Fruit fly (Drosophila melanogaster): Measurements from ENCODE around the gene Obp69a.

Obp69a gene

DNA sequence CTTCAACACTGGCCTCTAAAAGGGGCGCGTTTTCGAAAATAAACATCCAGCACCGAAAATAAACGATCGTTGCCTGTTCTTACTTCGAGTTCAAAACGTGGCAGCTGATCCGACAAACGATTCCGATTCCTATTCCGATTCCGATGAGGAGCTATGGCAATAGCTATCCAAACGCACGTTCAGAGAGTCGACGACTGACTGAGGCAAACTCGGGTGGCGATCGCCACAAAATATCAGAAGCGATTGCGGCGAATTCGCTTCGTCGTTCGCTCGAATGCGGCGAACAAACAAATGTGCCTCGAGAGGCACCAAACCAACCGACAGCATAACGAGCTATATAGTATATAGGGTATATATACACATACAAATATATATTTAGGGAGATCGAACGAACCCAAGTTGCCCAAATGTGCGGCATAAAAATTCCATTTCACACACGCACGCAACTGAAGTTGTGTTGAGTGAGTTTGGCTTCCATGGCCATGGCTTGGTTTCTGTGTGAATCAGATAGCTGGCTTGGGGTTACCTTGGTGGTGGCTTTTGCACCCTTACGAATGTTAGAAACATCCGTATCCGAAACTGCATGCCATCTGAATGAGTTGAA is 4.6 kb upstream of the Obp69a start, which contains the start of gene Ncc69 (continued):
- no peak for TF ChIP-seq CG9727 (GFP tag; optimal IDR thresholded peaks at IDR 0.05)
- TF ChIP-seq tgo (GFP tag; IDR thresholded peaks at IDR 0.05): no peak
- TF ChIP-seq Hr78 (GFP tag; optimal IDR thresholded peaks at IDR 0.05): peak in 1 of 2 experiments; percentile 8
- TF ChIP-seq CG10565 (GFP tag; optimal IDR thresholded peaks at IDR 0.05): no peak
- TF ChIP-seq CG5953 (GFP tag; IDR thresholded peaks at IDR 0.05): no peak
- no peak for TF ChIP-seq toy (GFP tag; IDR thresholded peaks at IDR 0.05)
- TF ChIP-seq run (tag; optimal IDR thresholded peaks at IDR 0.05): no peak
- TF ChIP-seq CG12104 (GFP tag; optimal IDR thresholded peaks at IDR 0.05): no peak
- TF ChIP-seq sima (GFP tag; optimal IDR thresholded peaks at IDR 0.05): no peak
- TF ChIP-seq sd (tag; optimal IDR thresholded peaks at IDR 0.05): peak; percentile 92
- TF ChIP-seq Pdp1 (GFP tag; optimal IDR thresholded peaks at IDR 0.05): peak in 1 of 2 experiments; percentile 28
- no peak for TF ChIP-seq Aef1 (GFP tag; IDR thresholded peaks at IDR 0.05)
- TF ChIP-seq nau (GFP tag; optimal IDR thresholded peaks at IDR 0.05): peak; percentile 4
- TF ChIP-seq nerfin-1 (tag; optimal IDR thresholded peaks at IDR 0.05): peak; percentile 71
- TF ChIP-seq onecut (GFP tag; IDR thresholded peaks at IDR 0.05): 0 out of 2 replicates have a peak, but pooled peaks have one; percentile 5
- 0 out of 3 replicates have a peak, but pooled peaks have one; percentile 24 for TF ChIP-seq zfh1 (GFP tag; IDR thresholded peaks at IDR 0.05)
- peak; percentile 23 for TF ChIP-seq HmgZ (tag; optimal IDR thresholded peaks at IDR 0.05)
- peak; percentile 21 for TF ChIP-seq tap (tag; optimal IDR thresholded peaks at IDR 0.05)
- TF ChIP-seq D19A (tag; optimal IDR thresholded peaks at IDR 0.05): no peak
- peak; percentile 53; the same call in 1 of the 2 replicates for TF ChIP-seq chm (GFP tag; IDR thresholded peaks at IDR 0.05)
- no peak for TF ChIP-seq BEAF-32 (GFP tag; optimal IDR thresholded peaks at IDR 0.05)
- 0 out of 2 replicates have a peak, but pooled peaks have one; percentile 15 for TF ChIP-seq CG7372 (GFP tag; IDR thresholded peaks at IDR 0.05)
- TF ChIP-seq cwo (GFP tag; optimal IDR thresholded peaks at IDR 0.05): peak; percentile 79
- peak; percentile 28 for TF ChIP-seq CG15514 (GFP tag; optimal IDR thresholded peaks at IDR 0.05)
- no peak for TF ChIP-seq Opbp (GFP tag; IDR thresholded peaks at IDR 0.05; ENCODE audit: partially characterized antibody)
- TF ChIP-seq sens (GFP tag): peak; percentile 83
- TF ChIP-seq CG13624 (GFP tag; optimal IDR thresholded peaks at IDR 0.05): peak; percentile 16
- TF ChIP-seq salm (tag; optimal IDR thresholded peaks at IDR 0.05): no peak
- TF ChIP-seq Ada2b (GFP tag; IDR thresholded peaks at IDR 0.05): no peak
- TF ChIP-seq bbx (GFP tag; IDR thresholded peaks at IDR 0.05; ENCODE audit: partially characterized antibody): peak; percentile 54; the same call in 1 of the 2 replicates
- peak in 1 of 2 experiments; percentile 6 for TF ChIP-seq crp (GFP tag; optimal IDR thresholded peaks at IDR 0.05)
- no peak for TF ChIP-seq Hr3 (GFP tag; optimal IDR thresholded peaks at IDR 0.05)
- no peak for TF ChIP-seq Dek (tag; optimal IDR thresholded peaks at IDR 0.05)
- no peak for TF ChIP-seq CG10959 (GFP tag; IDR thresholded peaks at IDR 0.05)
- no peak for TF ChIP-seq hb (GFP tag; IDR thresholded peaks at IDR 0.05; ENCODE audit: partially characterized antibody)
- TF ChIP-seq fu2 (GFP tag; optimal IDR thresholded peaks at IDR 0.05): no peak
- no peak for TF ChIP-seq Vsx1 (GFP tag; optimal IDR thresholded peaks at IDR 0.05)
- TF ChIP-seq aop (GFP tag; IDR thresholded peaks at IDR 0.05): 0 out of 2 replicates have a peak, but pooled peaks have one; percentile 45
- no peak for TF ChIP-seq hth (optimal IDR thresholded peaks at IDR 0.05)
- no peak for TF ChIP-seq Ptx1 (GFP tag; IDR thresholded peaks at IDR 0.05)
- no peak for TF ChIP-seq en (GFP tag; optimal IDR thresholded peaks at IDR 0.05)
- peak; percentile 69; the same call in 2 of the 3 replicates for TF ChIP-seq CG2199 (GFP tag; IDR thresholded peaks at IDR 0.05)
- peak; percentile 6 for TF ChIP-seq CG1603 (tag; optimal IDR thresholded peaks at IDR 0.05)
- 0 out of 2 replicates have a peak, but pooled peaks have one; percentile 17 for TF ChIP-seq CG32532 (GFP tag; IDR thresholded peaks at IDR 0.05)
- TF ChIP-seq tin (GFP tag; optimal IDR thresholded peaks at IDR 0.05): no peak
- TF ChIP-seq CG1602 (GFP tag; optimal IDR thresholded peaks at IDR 0.05): no peak
- TF ChIP-seq hkb (optimal IDR thresholded peaks at IDR 0.05): no peak
- TF ChIP-seq hkb (GFP tag; IDR thresholded peaks at IDR 0.05): peak; percentile 63; the same call in 1 of the 2 replicates
- no peak for TF ChIP-seq nmo (GFP tag; optimal IDR thresholded peaks at IDR 0.05)
- no peak for TF ChIP-seq CG4820 (GFP tag; optimal IDR thresholded peaks at IDR 0.05)
